Fruit fly (Drosophila melanogaster) whole organism, embryonic: ENCODE data around the gene dao.

Source experiments
- ATbp ChIP-seq: fragments of 200-800 bp; sonication (Bioruptor generic); optimal IDR thresholded peaks from 2 replicates; lab custom pipeline; 2017; ENCODE audit warnings: missing biosample characterization, mild to moderate bottlenecking, missing genetic modification characterization, missing genetic modification reagents
- Awh ChIP-seq: fragments of 200-800 bp; sonication (Bioruptor generic); IDR thresholded peaks from 2 replicates; pipeline ENCODE4, ENCODE4 v1.3.6; 2022; ENCODE audit warnings: missing biosample characterization, missing genetic modification characterization
- Bteb2 ChIP-seq: fragments of 200-800 bp; sonication (Bioruptor generic); optimal IDR thresholded peaks from 2 replicates; lab custom pipeline; 2016; ENCODE audit warnings: missing biosample characterization, missing genetic modification characterization
- CG11723 ChIP-seq: fragments of 200-800 bp; sonication (Bioruptor generic); optimal IDR thresholded peaks from 2 replicates; lab custom pipeline; 2017; ENCODE audit warnings: missing biosample characterization, mild to moderate bottlenecking, missing genetic modification characterization
- CG12071 ChIP-seq: fragments of 200-800 bp; sonication (Bioruptor generic); optimal IDR thresholded peaks from 3 replicates; lab custom pipeline; 2018; ENCODE audit warnings: missing biosample characterization, mild to moderate bottlenecking, missing genetic modification characterization
- CG12104 ChIP-seq: fragments of 200-800 bp; sonication (Bioruptor generic); optimal IDR thresholded peaks from 3 replicates; lab custom pipeline; 2016; ENCODE audit warnings: missing biosample characterization, missing genetic modification characterization
- CG12299 ChIP-seq: fragments of 200-800 bp; sonication (Bioruptor generic); optimal IDR thresholded peaks from 2 replicates; lab custom pipeline; 2018; ENCODE audit warnings: missing biosample characterization, mild to moderate bottlenecking, missing genetic modification characterization
- CG13296 ChIP-seq: fragments of 200-800 bp; sonication (Bioruptor generic); optimal IDR thresholded peaks from 3 replicates; lab custom pipeline; 2018; ENCODE audit warnings: missing biosample characterization, mild to moderate bottlenecking, missing genetic modification characterization
- CG14667 ChIP-seq: fragments of 200-800 bp; sonication (Bioruptor generic); IDR thresholded peaks from 2 replicates; pipeline ENCODE4 v1.3.6; 2022; ENCODE audit warnings: missing biosample characterization, missing genetic modification characterization
- CG15011 ChIP-seq: fragments of 200-800 bp; sonication (Bioruptor generic); optimal IDR thresholded peaks from 3 replicates; lab custom pipeline; 2018; ENCODE audit warnings: missing biosample characterization, mild to moderate bottlenecking, missing genetic modification characterization
- CG17186 ChIP-seq: fragments of 200-800 bp; sonication (Bioruptor generic); optimal IDR thresholded peaks from 3 replicates; lab custom pipeline; 2017; ENCODE audit warnings: missing biosample characterization, missing genetic modification reagents, missing genetic modification characterization
- CG17359 ChIP-seq: fragments of 200-800 bp; sonication (Bioruptor generic); optimal IDR thresholded peaks from 3 replicates; lab custom pipeline; 2018; ENCODE audit warnings: missing biosample characterization, mild to moderate bottlenecking, missing genetic modification characterization, moderate library complexity
- CG17568 ChIP-seq: fragments of 200-800 bp; sonication (Bioruptor generic); optimal IDR thresholded peaks from 2 replicates; lab custom pipeline; 2018; ENCODE audit warnings: missing biosample characterization, mild to moderate bottlenecking, missing genetic modification characterization, moderate library complexity
- CG17912 ChIP-seq: fragments of 200-800 bp; sonication (Bioruptor generic); optimal IDR thresholded peaks from 2 replicates; lab custom pipeline; 2018; ENCODE audit warnings: missing biosample characterization, mild to moderate bottlenecking, missing genetic modification characterization
- CG18599 ChIP-seq: fragments of 200-800 bp; sonication (Bioruptor generic); optimal IDR thresholded peaks from 3 replicates; lab custom pipeline; 2017; ENCODE audit warnings: missing biosample characterization, missing genetic modification characterization, mild to moderate bottlenecking, moderate library complexity, missing genetic modification reagents
- CG2116 ChIP-seq: fragments of 200-800 bp; sonication (Bioruptor generic); optimal IDR thresholded peaks from 3 replicates; lab custom pipeline; 2018; ENCODE audit warnings: missing biosample characterization, mild to moderate bottlenecking, missing genetic modification characterization
- CG4360 ChIP-seq: fragments of 200-800 bp; sonication (Bioruptor generic); IDR thresholded peaks from 2 replicates; pipeline ENCODE4 v1.3.6; 2022; ENCODE audit warnings: missing biosample characterization, missing genetic modification characterization
- CG43689 ChIP-seq: fragments of 200-800 bp; sonication (Bioruptor generic); IDR thresholded peaks from 2 replicates; pipeline ENCODE4 v1.3.6; 2022; ENCODE audit warnings: missing biosample characterization, missing genetic modification characterization
- CG4730 ChIP-seq: fragments of 200-800 bp; sonication (Bioruptor generic); IDR thresholded peaks from 2 replicates; pipeline ENCODE4 v1.3.6; 2022; ENCODE audit warnings: missing biosample characterization, missing genetic modification characterization
- CG5180 ChIP-seq: fragments of 200-800 bp; sonication (Bioruptor generic); optimal IDR thresholded peaks from 3 replicates; lab custom pipeline; 2017; ENCODE audit warnings: missing biosample characterization, missing genetic modification characterization, mild to moderate bottlenecking, moderate library complexity, missing genetic modification reagents
- CG6654 ChIP-seq: fragments of 200-800 bp; sonication (Bioruptor generic); optimal IDR thresholded peaks from 2 replicates; lab custom pipeline; 2017; ENCODE audit warnings: missing biosample characterization, mild to moderate bottlenecking, missing genetic modification characterization
- CG6791 ChIP-seq: fragments of 200-800 bp; sonication (Bioruptor generic); IDR thresholded peaks from 3 replicates; pipeline ENCODE4 v1.3.6; 2022; ENCODE audit warnings: missing biosample characterization, missing genetic modification characterization; ENCODE audit not compliant: partially characterized antibody
- CG7372 ChIP-seq: fragments of 200-800 bp; sonication (Bioruptor generic); IDR thresholded peaks from 2 replicates; pipeline ENCODE4 v1.3.6; 2022; ENCODE audit warnings: missing biosample characterization, missing genetic modification characterization
- CG7987 ChIP-seq: fragments of 200-800 bp; sonication (Bioruptor generic); optimal IDR thresholded peaks from 2 replicates; lab custom pipeline; 2018; ENCODE audit warnings: missing biosample characterization, mild to moderate bottlenecking, missing genetic modification characterization, moderate library complexity
- CG8089 ChIP-seq: fragments of 200-800 bp; sonication (Bioruptor generic); optimal IDR thresholded peaks from 3 replicates; lab custom pipeline; 2016; ENCODE audit warnings: missing biosample characterization, missing genetic modification characterization
- CG8359 ChIP-seq: fragments of 200-800 bp; sonication (Bioruptor generic); optimal IDR thresholded peaks from 2 replicates; lab custom pipeline; 2017; ENCODE audit warnings: missing biosample characterization, mild to moderate bottlenecking, missing genetic modification characterization, borderline replicate concordance
- CHES-1-like ChIP-seq: fragments of 200-800 bp; sonication (Bioruptor generic); optimal IDR thresholded peaks from 2 replicates; lab custom pipeline; 2016; ENCODE audit warnings: missing biosample characterization, missing genetic modification characterization
- E2f2 ChIP-seq: fragments of 200-800 bp; sonication (Bioruptor generic); IDR thresholded peaks from 2 replicates; pipeline ENCODE4 v1.3.6; 2022; ENCODE audit warnings: missing biosample characterization, missing genetic modification characterization
- Elba2 ChIP-seq: fragments of 200-800 bp; sonication (Bioruptor generic); optimal IDR thresholded peaks from 3 replicates; lab custom pipeline; 2016; ENCODE audit warnings: missing biosample characterization, missing genetic modification characterization
- Ets65A ChIP-seq: fragments of 200-800 bp; sonication (Bioruptor generic); peaks from one replicate; lab custom pipeline; 2016; ENCODE audit warnings: missing biosample characterization, missing genetic modification characterization
- HLH4C ChIP-seq: fragments of 200-800 bp; sonication (Bioruptor generic); IDR thresholded peaks from 3 replicates; pipeline ENCODE4 v1.3.6; 2022; ENCODE audit warnings: missing biosample characterization, missing genetic modification characterization; ENCODE audit not compliant: partially characterized antibody
- Lim3 ChIP-seq: fragments of 200-800 bp; sonication (Bioruptor generic); IDR thresholded peaks from 2 replicates; pipeline ENCODE4 v1.3.6; 2022; ENCODE audit warnings: missing biosample characterization, missing genetic modification characterization
- Max ChIP-seq: fragments of 200-800 bp; sonication (Bioruptor generic); optimal IDR thresholded peaks from 2 replicates; lab custom pipeline; 2016; ENCODE audit warnings: missing biosample characterization, mild to moderate bottlenecking, missing genetic modification characterization
- Neu2 ChIP-seq: fragments of 200-800 bp; sonication (Bioruptor generic); optimal IDR thresholded peaks from 3 replicates; lab custom pipeline; 2016; ENCODE audit warnings: missing biosample characterization, missing genetic modification characterization, borderline replicate concordance
- Nf-YB ChIP-seq: fragments of 200-800 bp; sonication (Bioruptor generic); optimal IDR thresholded peaks from 3 replicates; lab custom pipeline; 2019; ENCODE audit warnings: missing biosample characterization, mild to moderate bottlenecking, missing genetic modification characterization, moderate library complexity
- Scr ChIP-seq: fragments of 200-800 bp; sonication (Bioruptor generic); IDR thresholded peaks from 2 replicates; pipeline ENCODE4 v1.3.6; 2022; ENCODE audit warnings: missing biosample characterization, missing genetic modification characterization; ENCODE audit not compliant: partially characterized antibody
- YL-1 ChIP-seq: fragments of 200-800 bp; sonication (Bioruptor generic); optimal IDR thresholded peaks from 3 replicates; lab custom pipeline; 2017; ENCODE audit warnings: missing biosample characterization, mild to moderate bottlenecking, missing genetic modification characterization
- amos ChIP-seq: fragments of 200-800 bp; sonication (Bioruptor generic); IDR thresholded peaks from 2 replicates; pipeline ENCODE4 v1.3.6; 2022; ENCODE audit warnings: missing biosample characterization, missing genetic modification characterization; ENCODE audit not compliant: partially characterized antibody
- chn ChIP-seq: fragments of 200-800 bp; sonication (Bioruptor generic); optimal IDR thresholded peaks from 2 replicates; lab custom pipeline; 2016; ENCODE audit warnings: missing biosample characterization, missing genetic modification characterization
- exex ChIP-seq: fragments of 200-800 bp; sonication (Bioruptor generic); optimal IDR thresholded peaks from 4 replicates; lab custom pipeline; 2018; ENCODE audit warnings: missing biosample characterization, mild to moderate bottlenecking, missing genetic modification characterization, moderate library complexity
- gcm2 ChIP-seq: fragments of 200-800 bp; sonication (Bioruptor generic); optimal IDR thresholded peaks from 2 replicates; lab custom pipeline; 2016; ENCODE audit warnings: missing biosample characterization, missing genetic modification characterization
- hkb ChIP-seq, 2 experiments: fragments of 200-800 bp in 1 of 2; fragments of >200 bp in 1 of 2; sonication (Bioruptor generic) in 1 of 2; IDR thresholded peaks in 1 of 2; optimal IDR thresholded peaks in 1 of 2; 2 replicates each; pipeline versions ENCODE4 v1.3.6 to Lab custom; 2017 to 2022; ENCODE audit warnings: missing biosample characterization in 1 of 2, missing genetic modification characterization in 1 of 2
- inv ChIP-seq: fragments of 200-800 bp; sonication (Bioruptor generic); IDR thresholded peaks from 2 replicates; pipeline ENCODE4 v1.3.6; 2022; ENCODE audit warnings: missing biosample characterization, missing genetic modification characterization; ENCODE audit not compliant: partially characterized antibody
- ken ChIP-seq: fragments of 200-800 bp; sonication (Bioruptor generic); IDR thresholded peaks from 3 replicates; pipeline ENCODE4 v1.3.6; 2022; ENCODE audit warnings: missing biosample characterization, missing genetic modification characterization
- kni ChIP-seq: fragments of 200-800 bp; sonication (Bioruptor generic); optimal IDR thresholded peaks from 3 replicates; lab custom pipeline; 2017; ENCODE audit warnings: mild to moderate bottlenecking, missing biosample characterization, missing genetic modification reagents, missing genetic modification characterization
- nerfin-2 ChIP-seq: fragments of 200-800 bp; sonication (Bioruptor generic); IDR thresholded peaks from 2 replicates; pipeline ENCODE4 v1.3.6; 2022; ENCODE audit warnings: missing biosample characterization, missing genetic modification characterization; ENCODE audit not compliant: partially characterized antibody
- pfk ChIP-seq: fragments of 200-800 bp; sonication (Bioruptor generic); optimal IDR thresholded peaks from 2 replicates; lab custom pipeline; 2018; ENCODE audit warnings: missing biosample characterization, mild to moderate bottlenecking, missing genetic modification characterization, moderate library complexity
- rib ChIP-seq: fragments of 200-800 bp; sonication (Bioruptor generic); IDR thresholded peaks from 2 replicates; pipeline ENCODE4 v1.3.6; 2022; ENCODE audit warnings: missing biosample characterization, missing genetic modification characterization

dao gene

dm6 chr2L:15264483-15264987, 15.9 kb downstream of the dao start, which contains the start of gene yuri (continued):
- TF ChIP-seq Elba2 (peak; percentile 28), nerfin-2 (GFP tag; lab: Robert Waterston, UW) (no peak), Ets65A (GFP tag; lab: Kevin White, UChicago) (peak; percentile 70), CG7372 (peak; percentile 67), pfk (GFP tag; lab: Kevin White, UChicago) (peak; percentile 46), CG5180 (GFP tag; lab: Kevin White, UChicago) (peak; percentile 17), YL-1 (peak; percentile 18), ken (GFP tag; lab: Robert Waterston, UW) (peak; percentile 17; the same call in 1 of the 3 replicates), CG2116 (GFP tag; lab: Kevin White, UChicago) (no peak), Awh (peak; percentile 51; the same call in 1 of the 2 replicates), CG6791 (GFP tag; lab: Robert Waterston, UW) (no peak; the same call in 2 of the 3 replicates), CG4360 (GFP tag; lab: Robert Waterston, UW) (peak; percentile 95), Scr (GFP tag; lab: Robert Waterston, UW) (peak; percentile 36; the same call in 1 of the 2 replicates), CG11723 (peak; percentile 13), CG13296 (GFP tag; lab: Kevin White, UChicago) (peak; percentile 63), CG17912 (GFP tag; lab: Kevin White, UChicago) (peak; percentile 18), CHES-1-like (peak; percentile 37), CG43689 (no peak), CG8089 (no peak), E2f2 (GFP tag; lab: Robert Waterston, UW) (peak; percentile 33; the same call in 1 of the 2 replicates), CG12104 (GFP tag; lab: Kevin White, UChicago) (no peak), CG17568 (GFP tag; lab: Kevin White, UChicago) (peak; percentile 53), CG6654 (GFP tag; lab: Kevin White, UChicago) (no peak), Lim3 (GFP tag; lab: Robert Waterston, UW) (no peak), hkb (optimal IDR thresholded peaks at IDR 0.05; lab: Kevin White, UChicago) (no peak), hkb (GFP tag; IDR thresholded peaks at IDR 0.05; lab: Robert Waterston, UW) (peak; percentile 67), CG4730 (GFP tag; lab: Robert Waterston, UW) (no peak), rib (GFP tag; lab: Robert Waterston, UW) (peak; percentile 67), amos (GFP tag; lab: Robert Waterston, UW) (peak; percentile 26; the same call in 1 of the 2 replicates), Nf-YB (GFP tag; lab: Kevin White, UChicago) (peak; percentile 23), Neu2 (GFP tag; lab: Kevin White, UChicago) (no peak), CG17186 (GFP tag; lab: Kevin White, UChicago) (no peak), CG18599 (GFP tag; lab: Kevin White, UChicago) (peak; percentile 57), Max (GFP tag; lab: Kevin White, UChicago) (peak; percentile 40), CG12299 (no peak), gcm2 (GFP tag; lab: Kevin White, UChicago) (no peak), exex (peak; percentile 30), inv (GFP tag; lab: Robert Waterston, UW) (0 out of 2 replicates have a peak, but pooled peaks have one; percentile 22), chn (no peak), ATbp (peak; percentile 45), Bteb2 (peak; percentile 19), CG7987 (GFP tag; lab: Kevin White, UChicago) (peak; percentile 46), CG12071 (GFP tag; lab: Kevin White, UChicago) (peak; percentile 33), CG8359 (GFP tag; lab: Kevin White, UChicago) (no peak), kni (GFP tag; lab: Kevin White, UChicago) (peak; percentile 79), CG17359 (tag; lab: Kevin White, UChicago) (peak; percentile 24), HLH4C (peak; percentile 36; the same call in 1 of the 3 replicates), CG15011 (GFP tag; lab: Kevin White, UChicago) (peak; percentile 6), CG14667 (GFP tag; lab: Robert Waterston, UW) (no peak)
